Worm (Caenorhabditis elegans) whole organism, young adult: ENCODE measurements around the gene C32H11.3.

Experiments
- C06A6.2 ChIP-seq: fragments of 200-800 bp; sonication (Bioruptor generic); conservative IDR thresholded peaks from 2 replicates; pipeline ENCODE4 v1.3.6; 2022; ENCODE audit warnings: missing genetic modification characterization, missing compliant biosample characterization
- F52B5.7 ChIP-seq: sonication (generic microtip); optimal IDR thresholded peaks from 2 replicates; lab custom pipeline; 2016; ENCODE audit warnings: mild to moderate bottlenecking, missing genetic modification characterization, missing compliant biosample characterization
- T07F8.4 ChIP-seq: sonication (generic microtip); optimal IDR thresholded peaks from 2 replicates; lab custom pipeline; 2016; ENCODE audit warnings: mild to moderate bottlenecking, missing genetic modification characterization, moderate library complexity, missing compliant biosample characterization
- Y56A3A.18 ChIP-seq: fragments of 200-800 bp; sonication (Bioruptor generic); IDR thresholded peaks from 2 replicates; pipeline ENCODE4 v1.3.6; 2022; ENCODE audit warnings: missing genetic modification reagents, missing genetic modification characterization, missing compliant biosample characterization
- ama-1 ChIP-seq, 3 experiments: fragments of 150-350 bp in 1 of 3; sonication (generic microtip) in 2 of 3; optimal IDR thresholded peaks; 2 replicates each; lab custom pipeline; 2014 to 2018; ENCODE audit warnings: missing biosample characterization in 2 of 3, missing genetic modification characterization in 2 of 3, missing genetic modification reagents in 2 of 3
- cebp-1 ChIP-seq, 2 experiments: fragments of 200-800 bp in 1 of 2; sonication (Bioruptor generic) in 1 of 2; sonication (generic microtip) in 1 of 2; IDR thresholded peaks in 1 of 2; optimal IDR thresholded peaks in 1 of 2; 2 replicates each; pipeline versions ENCODE4 v1.3.6 to Lab custom; 2017 to 2022; ENCODE audit warnings: missing compliant biosample characterization in 2 of 2, missing genetic modification characterization in 2 of 2, mild to moderate bottlenecking in 1 of 2, missing genetic modification reagents in 1 of 2, moderate library complexity in 1 of 2
- dox-1 ChIP-seq: fragments of 200-800 bp; sonication (Bioruptor generic); IDR thresholded peaks from 2 replicates; pipeline ENCODE4 v1.3.6; 2022; ENCODE audit warnings: missing genetic modification reagents, missing genetic modification characterization, missing compliant biosample characterization
- fkh-3 ChIP-seq: sonication (generic microtip); optimal IDR thresholded peaks from 2 replicates; lab custom pipeline; 2016; ENCODE audit warnings: mild to moderate bottlenecking, missing genetic modification characterization, missing compliant biosample characterization
- him-1 ChIP-seq: sonication (generic microtip); optimal IDR thresholded peaks from 2 replicates; lab custom pipeline; 2016; ENCODE audit warnings: missing genotype, missing genetic modification reagents, missing genetic modification characterization, missing compliant biosample characterization
- mcd-1 ChIP-seq: fragments of 200-800 bp; sonication (Bioruptor generic); IDR thresholded peaks from 2 replicates; pipeline ENCODE4 v1.3.6; 2022; ENCODE audit warnings: missing genetic modification reagents, missing genetic modification characterization, missing compliant biosample characterization
- pha-4 ChIP-seq: fragments of 150-350 bp; sonication (generic microtip); optimal IDR thresholded peaks from 2 replicates; lab custom pipeline; 2014; ENCODE audit warnings: missing biosample characterization, missing genetic modification reagents, missing genetic modification characterization
- sdz-38 ChIP-seq: sonication (generic microtip); optimal IDR thresholded peaks from 2 replicates; lab custom pipeline; 2016; ENCODE audit warnings: missing genotype, missing genetic modification characterization, missing compliant biosample characterization
- snpc-4 ChIP-seq, 5 experiments: fragments of 150-350 bp in 1 of 5; sonication (generic microtip) in 4 of 5; optimal IDR thresholded peaks; 2 replicates each; lab custom pipeline; 2014 to 2018; ENCODE audit warnings: missing genetic modification characterization in 5 of 5, missing biosample characterization in 3 of 5, antibody characterized with exemption in 2 of 5, mild to moderate bottlenecking in 2 of 5, missing compliant biosample characterization in 2 of 5, missing genotype in 2 of 5, moderate library complexity in 2 of 5, missing genetic modification reagents in 1 of 5
- zim-3 ChIP-seq: sonication (generic microtip); optimal IDR thresholded peaks from 2 replicates; lab custom pipeline; 2017; ENCODE audit warnings: mild to moderate bottlenecking, missing genetic modification characterization, moderate library complexity, missing compliant biosample characterization

DNA sequence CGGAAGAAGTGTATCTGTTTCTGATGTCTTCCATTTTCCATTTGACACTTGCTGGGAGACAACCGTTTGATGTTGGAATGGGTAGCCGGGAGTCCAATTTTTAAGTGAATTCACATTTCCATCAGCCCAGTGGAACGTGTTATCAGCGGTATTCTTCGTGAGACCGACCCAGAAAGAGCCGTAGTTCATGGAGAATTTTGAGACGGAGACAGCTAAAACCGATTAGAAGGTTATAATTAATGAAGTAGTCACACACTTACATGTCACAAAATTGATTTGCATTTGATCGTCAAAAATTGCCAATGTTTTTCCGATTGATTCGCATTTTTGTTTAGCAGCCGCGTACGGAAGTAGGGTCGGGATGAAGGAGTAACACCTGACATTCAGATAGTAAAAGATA is 49.0 kb upstream of the C32H11.3 start:
- TF ChIP-seq T07F8.4 = no peak
- TF ChIP-seq mcd-1 (GFP tag; lab: Robert Waterston, UW) = no peak
- TF ChIP-seq F52B5.7 (tag; lab: Kevin White, UChicago) = no peak
- TF ChIP-seq C06A6.2 = no peak
- no peak for TF ChIP-seq fkh-3
- TF ChIP-seq cebp-1 (GFP tag; IDR thresholded peaks at IDR 0.05; lab: Robert Waterston, UW) = no peak
- TF ChIP-seq cebp-1 (tag; optimal IDR thresholded peaks at IDR 0.05; lab: Kevin White, UChicago) = no peak
- TF ChIP-seq dox-1 (GFP tag; lab: Robert Waterston, UW) = no peak
- no peak for TF ChIP-seq ama-1 (optimal IDR thresholded peaks at IDR 0.05; lab: Kevin White, UChicago)
- TF ChIP-seq ama-1 (GFP tag; optimal IDR thresholded peaks at IDR 0.05; lab: Kevin White, UChicago) = no peak
- no peak for TF ChIP-seq him-1 (tag; lab: Kevin White, UChicago)
- TF ChIP-seq snpc-4 (GFP tag; optimal IDR thresholded peaks at IDR 0.05; lab: Kevin White, UChicago) = no peak
- TF ChIP-seq snpc-4 (tag; optimal IDR thresholded peaks at IDR 0.05; lab: Kevin White, UChicago) = no peak
- no peak for TF ChIP-seq zim-3 (tag; lab: Kevin White, UChicago)
- no peak for TF ChIP-seq Y56A3A.18 (GFP tag; lab: Robert Waterston, UW)
- TF ChIP-seq pha-4 = no peak
- TF ChIP-seq sdz-38 = no peak
